Fruit fly (Drosophila melanogaster) whole organism, embryonic: ENCODE results near the gene Rbbp5.

ENCODE experiments used
- BEAF-32 ChIP-seq: fragments of 200-800 bp; sonication (Bioruptor generic); optimal IDR thresholded peaks from 3 replicates; lab custom pipeline; 2017; ENCODE audit warnings: missing biosample characterization, missing genetic modification characterization, mild to moderate bottlenecking, moderate library complexity, missing genetic modification reagents
- Bdp1 ChIP-seq: fragments of 200-800 bp; sonication (Bioruptor generic); optimal IDR thresholded peaks from 3 replicates; lab custom pipeline; 2016; ENCODE audit warnings: missing biosample characterization, missing genetic modification characterization
- CG11247 ChIP-seq: fragments of 200-800 bp; sonication (Bioruptor generic); IDR thresholded peaks from 2 replicates; pipeline ENCODE4 v1.3.6; 2022; ENCODE audit warnings: missing biosample characterization, missing genetic modification characterization
- CG13296 ChIP-seq: fragments of 200-800 bp; sonication (Bioruptor generic); optimal IDR thresholded peaks from 3 replicates; lab custom pipeline; 2018; ENCODE audit warnings: missing biosample characterization, mild to moderate bottlenecking, missing genetic modification characterization
- CG13624 ChIP-seq: fragments of 200-800 bp; sonication (Bioruptor generic); optimal IDR thresholded peaks from 2 replicates; lab custom pipeline; 2016; ENCODE audit warnings: missing biosample characterization, missing genetic modification characterization
- CG14667 ChIP-seq: fragments of 200-800 bp; sonication (Bioruptor generic); IDR thresholded peaks from 2 replicates; pipeline ENCODE4 v1.3.6; 2022; ENCODE audit warnings: missing biosample characterization, missing genetic modification characterization
- CG15269 ChIP-seq: fragments of 200-800 bp; sonication (Bioruptor generic); optimal IDR thresholded peaks from 2 replicates; lab custom pipeline; 2018; ENCODE audit warnings: missing biosample characterization, mild to moderate bottlenecking, missing genetic modification characterization, moderate library complexity
- CG15601 ChIP-seq: fragments of 200-800 bp; sonication (Bioruptor generic); optimal IDR thresholded peaks from 3 replicates; lab custom pipeline; 2019; ENCODE audit warnings: missing biosample characterization, mild to moderate bottlenecking, missing genetic modification characterization, moderate library complexity
- CG17361 ChIP-seq: fragments of 200-800 bp; sonication (Bioruptor generic); IDR thresholded peaks from 3 replicates; pipeline ENCODE4 v1.3.6; 2022; ENCODE audit warnings: missing biosample characterization, missing genetic modification characterization
- CG17829 ChIP-seq: fragments of 200-800 bp; optimal IDR thresholded peaks from 2 replicates; lab custom pipeline; 2019; ENCODE audit warnings: missing biosample characterization, mild to moderate bottlenecking, missing genetic modification characterization, moderate library complexity
- CG18619 ChIP-seq: fragments of 200-800 bp; sonication (Bioruptor generic); optimal IDR thresholded peaks from 3 replicates; lab custom pipeline; 2017; ENCODE audit warnings: missing biosample characterization, mild to moderate bottlenecking, missing genetic modification characterization
- CG31224 ChIP-seq: fragments of 200-800 bp; sonication (Bioruptor generic); IDR thresholded peaks from 2 replicates; pipeline ENCODE4 v1.3.6; 2022; ENCODE audit warnings: missing biosample characterization, missing genetic modification characterization
- CG3407 ChIP-seq: fragments of 200-800 bp; sonication (Bioruptor generic); optimal IDR thresholded peaks from 2 replicates; lab custom pipeline; 2018; ENCODE audit warnings: missing biosample characterization, mild to moderate bottlenecking, missing genetic modification characterization
- CG34422 ChIP-seq: fragments of 200-800 bp; sonication (Bioruptor generic); IDR thresholded peaks from 3 replicates; pipeline ENCODE4 v1.3.6; 2022; ENCODE audit warnings: missing biosample characterization, missing genetic modification characterization
- CG4854 ChIP-seq: fragments of 200-800 bp; sonication (Bioruptor generic); optimal IDR thresholded peaks from 2 replicates; lab custom pipeline; 2016; ENCODE audit warnings: missing biosample characterization, missing genetic modification characterization, inconsistent platforms
- CG5180 ChIP-seq: fragments of 200-800 bp; sonication (Bioruptor generic); optimal IDR thresholded peaks from 3 replicates; lab custom pipeline; 2017; ENCODE audit warnings: missing biosample characterization, missing genetic modification characterization, mild to moderate bottlenecking, moderate library complexity, missing genetic modification reagents
- CG7271 ChIP-seq: fragments of 200-800 bp; sonication (Bioruptor generic); optimal IDR thresholded peaks from 2 replicates; lab custom pipeline; 2018; ENCODE audit warnings: missing biosample characterization, mild to moderate bottlenecking, missing genetic modification characterization, moderate library complexity
- CG7963 ChIP-seq: fragments of 200-800 bp; sonication (Bioruptor generic); IDR thresholded peaks from 3 replicates; pipeline ENCODE4 v1.3.6; 2022; ENCODE audit warnings: missing biosample characterization, missing genetic modification characterization; ENCODE audit not compliant: partially characterized antibody
- CG7987 ChIP-seq: fragments of 200-800 bp; sonication (Bioruptor generic); optimal IDR thresholded peaks from 2 replicates; lab custom pipeline; 2018; ENCODE audit warnings: missing biosample characterization, mild to moderate bottlenecking, missing genetic modification characterization, moderate library complexity
- CG8944 ChIP-seq: fragments of 200-800 bp; sonication (Bioruptor generic); optimal IDR thresholded peaks from 3 replicates; lab custom pipeline; 2016; ENCODE audit warnings: missing biosample characterization, missing genetic modification characterization
- CG9817 ChIP-seq: fragments of 200-800 bp; sonication (Bioruptor generic); optimal IDR thresholded peaks from 2 replicates; lab custom pipeline; 2018; ENCODE audit warnings: missing biosample characterization, mild to moderate bottlenecking, missing genetic modification characterization, moderate library complexity
- CrebB ChIP-seq: fragments of 200-800 bp; sonication (Bioruptor generic); optimal IDR thresholded peaks from 3 replicates; lab custom pipeline; 2018; ENCODE audit warnings: missing biosample characterization, mild to moderate bottlenecking, missing genetic modification characterization
- MBD-R2 ChIP-seq: fragments of 200-800 bp; sonication (Bioruptor generic); IDR thresholded peaks from 2 replicates; pipeline ENCODE4 v1.3.6; 2022; ENCODE audit warnings: missing biosample characterization, missing genetic modification characterization
- Mes4 ChIP-seq: fragments of 200-800 bp; sonication (Bioruptor generic); optimal IDR thresholded peaks from 2 replicates; lab custom pipeline; 2016; ENCODE audit warnings: missing biosample characterization, missing genetic modification characterization
- Myb ChIP-seq: fragments of 200-800 bp; sonication (Bioruptor generic); optimal IDR thresholded peaks from 2 replicates; lab custom pipeline; 2016; ENCODE audit warnings: missing biosample characterization, missing genetic modification characterization
- Pdp1 ChIP-seq, 2 experiments: fragments of 200-800 bp; sonication (Bioruptor generic); optimal IDR thresholded peaks; 3 replicates each; lab custom pipeline; 2016; ENCODE audit warnings: missing biosample characterization in 2 of 2, missing genetic modification characterization in 2 of 2, mild to moderate bottlenecking in 1 of 2, moderate library complexity in 1 of 2
- Ravus ChIP-seq: fragments of 200-800 bp; sonication (Bioruptor generic); IDR thresholded peaks from 2 replicates; pipeline ENCODE4 v1.3.6; 2022; ENCODE audit warnings: missing biosample characterization, missing genetic modification characterization
- Spps ChIP-seq: fragments of 200-800 bp; sonication (Bioruptor generic); optimal IDR thresholded peaks from 2 replicates; lab custom pipeline; 2018; ENCODE audit warnings: missing biosample characterization, mild to moderate bottlenecking, missing genetic modification characterization
- Xrp1 ChIP-seq: fragments of 200-800 bp; sonication (Bioruptor generic); IDR thresholded peaks from 2 replicates; pipeline ENCODE4 v1.3.6; 2022; ENCODE audit warnings: missing biosample characterization, missing genetic modification characterization
- ap ChIP-seq: fragments of 200-800 bp; sonication (Bioruptor generic); IDR thresholded peaks from 2 replicates; pipeline ENCODE4 v1.3.6; 2022; ENCODE audit warnings: missing biosample characterization, missing genetic modification characterization
- ase ChIP-seq: fragments of 200-800 bp; sonication (Bioruptor generic); IDR thresholded peaks from 3 replicates; pipeline ENCODE4 v1.3.6; 2022; ENCODE audit warnings: missing biosample characterization, missing genetic modification characterization
- bcd ChIP-seq: fragments of 200-800 bp; sonication (Bioruptor generic); optimal IDR thresholded peaks from 2 replicates; lab custom pipeline; 2017; ENCODE audit warnings: missing biosample characterization, mild to moderate bottlenecking, missing genetic modification characterization
- cato ChIP-seq: fragments of 200-800 bp; sonication (Bioruptor generic); optimal IDR thresholded peaks from 2 replicates; lab custom pipeline; 2016; ENCODE audit warnings: missing biosample characterization, missing genetic modification characterization, borderline replicate concordance
- chinmo ChIP-seq: fragments of 200-800 bp; sonication (Bioruptor generic); IDR thresholded peaks from 4 replicates; pipeline ENCODE4 v1.3.6; 2022; ENCODE audit warnings: missing biosample characterization, missing genetic modification characterization; ENCODE audit not compliant: partially characterized antibody
- corto ChIP-seq: fragments of 200-800 bp; sonication (Bioruptor generic); optimal IDR thresholded peaks from 2 replicates; lab custom pipeline; 2016; ENCODE audit warnings: missing biosample characterization, mild to moderate bottlenecking, missing genetic modification characterization, moderate library complexity
- dati ChIP-seq: fragments of 200-800 bp; sonication (Bioruptor generic); IDR thresholded peaks from 2 replicates; pipeline ENCODE4 v1.3.6; 2022; ENCODE audit warnings: missing biosample characterization, missing genetic modification characterization
- dimm ChIP-seq: fragments of 200-800 bp; sonication (Bioruptor generic); IDR thresholded peaks from 2 replicates; pipeline ENCODE4 v1.3.6; 2022; ENCODE audit warnings: missing biosample characterization, missing genetic modification characterization
- ewg ChIP-seq: fragments of 200-800 bp; sonication (Bioruptor generic); optimal IDR thresholded peaks from 3 replicates; lab custom pipeline; 2017; ENCODE audit warnings: mild to moderate bottlenecking, missing biosample characterization, missing genetic modification reagents, missing genetic modification characterization
- h ChIP-seq: fragments of >200 bp; optimal IDR thresholded peaks from 2 replicates; lab custom pipeline; 2017
- nau ChIP-seq: fragments of 200-800 bp; sonication (Bioruptor generic); optimal IDR thresholded peaks from 3 replicates; lab custom pipeline; 2017; ENCODE audit warnings: missing biosample characterization, mild to moderate bottlenecking, missing genetic modification characterization, missing genetic modification reagents
- pros ChIP-seq: fragments of 200-800 bp; sonication (Bioruptor generic); optimal IDR thresholded peaks from 3 replicates; lab custom pipeline; 2019; ENCODE audit warnings: missing biosample characterization, mild to moderate bottlenecking, missing genetic modification characterization, moderate library complexity
- pum ChIP-seq: fragments of 200-800 bp; sonication (Bioruptor generic); optimal IDR thresholded peaks from 2 replicates; lab custom pipeline; 2016; ENCODE audit warnings: missing biosample characterization, missing genetic modification characterization
- pzg ChIP-seq: fragments of 200-800 bp; sonication (Bioruptor generic); optimal IDR thresholded peaks from 3 replicates; lab custom pipeline; 2018; ENCODE audit warnings: missing biosample characterization, mild to moderate bottlenecking, missing genetic modification characterization, moderate library complexity
- ranshi ChIP-seq: fragments of 200-800 bp; sonication (Bioruptor generic); IDR thresholded peaks from 2 replicates; pipeline ENCODE4 v1.3.6; 2022; ENCODE audit warnings: missing biosample characterization, missing genetic modification characterization
- scrt ChIP-seq: fragments of 200-800 bp; sonication (Bioruptor generic); optimal IDR thresholded peaks from 2 replicates; lab custom pipeline; 2018; ENCODE audit warnings: missing biosample characterization, mild to moderate bottlenecking, missing genetic modification characterization, moderate library complexity
- shn ChIP-seq: fragments of 200-800 bp; sonication (Bioruptor generic); optimal IDR thresholded peaks from 3 replicates; lab custom pipeline; 2016; ENCODE audit warnings: missing biosample characterization, missing genetic modification characterization
- tup ChIP-seq: fragments of 200-800 bp; sonication (Bioruptor generic); optimal IDR thresholded peaks from 2 replicates; lab custom pipeline; 2016; ENCODE audit warnings: missing biosample characterization, mild to moderate bottlenecking, missing genetic modification characterization, moderate library complexity
- zen2 ChIP-seq: fragments of 200-800 bp; sonication (Bioruptor generic); IDR thresholded peaks from 3 replicates; pipeline ENCODE4 v1.3.6; 2022; ENCODE audit warnings: missing biosample characterization, missing genetic modification characterization; ENCODE audit not compliant: partially characterized antibody

Rbbp5 gene

dm6 chr3L:20309758-20310733 lies 37.7 kb downstream of the Rbbp5 start (continued):
- no peak for TF ChIP-seq CG15601 (tag; lab: Kevin White, UChicago)
- peak; percentile 60 for TF ChIP-seq pum
- TF ChIP-seq CG5180 (GFP tag; lab: Kevin White, UChicago), result no peak
- 0 out of 3 replicates have a peak, but pooled peaks have one; percentile 33 for TF ChIP-seq CG17361
- peak; percentile 100 for TF ChIP-seq Myb (GFP tag; lab: Kevin White, UChicago)
- TF ChIP-seq Spps (tag; lab: Kevin White, UChicago), result no peak
- no peak for TF ChIP-seq scrt (GFP tag; lab: Kevin White, UChicago)
- no peak for TF ChIP-seq Mes4 (GFP tag; lab: Kevin White, UChicago)
- peak; percentile 45 for TF ChIP-seq bcd (GFP tag; lab: Kevin White, UChicago)
- no peak for TF ChIP-seq CG14667 (GFP tag; lab: Robert Waterston, UW)
- TF ChIP-seq Ravus, result no peak
- peak; percentile 37 for TF ChIP-seq ewg
- no peak for TF ChIP-seq CG18619 (GFP tag; lab: Kevin White, UChicago)
- no peak for TF ChIP-seq pros (GFP tag; lab: Kevin White, UChicago)
- TF ChIP-seq nau, result no peak
- TF ChIP-seq CG8944 (GFP tag; lab: Kevin White, UChicago), result peak; percentile 58
- no peak for TF ChIP-seq CG3407 (GFP tag; lab: Kevin White, UChicago)
- peak; percentile 53; the same call in 1 of the 2 replicates for TF ChIP-seq Xrp1
- peak; percentile 95 for TF ChIP-seq pzg (GFP tag; lab: Kevin White, UChicago)
- TF ChIP-seq CG4854 (GFP tag; lab: Kevin White, UChicago), result peak; percentile 38
- TF ChIP-seq CG17829 (tag; lab: Kevin White, UChicago), result peak; percentile 71
- TF ChIP-seq ap (GFP tag; lab: Robert Waterston, UW), result no peak
- TF ChIP-seq CG34422 (GFP tag; lab: Robert Waterston, UW), result no peak
- TF ChIP-seq ranshi (GFP tag; lab: Robert Waterston, UW), result no peak
- no peak for TF ChIP-seq ase (GFP tag; lab: Robert Waterston, UW)
- peak; percentile 2 for TF ChIP-seq CG7987 (GFP tag; lab: Kevin White, UChicago)
- no peak for TF ChIP-seq h (lab: Kevin White, UChicago)
- TF ChIP-seq CG13624 (GFP tag; lab: Kevin White, UChicago), result peak; percentile 80
- TF ChIP-seq dati, result no peak
- TF ChIP-seq BEAF-32, result peak; percentile 93
- TF ChIP-seq CrebB (tag; lab: Kevin White, UChicago), result no peak
- TF ChIP-seq cato (GFP tag; lab: Kevin White, UChicago), result no peak
- TF ChIP-seq CG31224 (GFP tag; lab: Robert Waterston, UW), result no peak
- peak; percentile 75 for TF ChIP-seq MBD-R2 (GFP tag; lab: Robert Waterston, UW)
- TF ChIP-seq chinmo, result no peak
- TF ChIP-seq Pdp1 (GFP tag; optimal IDR thresholded peaks at IDR 0.05; lab: Kevin White, UChicago), result peak; percentile 53 to 55
- TF ChIP-seq CG7271 (tag; lab: Kevin White, UChicago), result no peak
- TF ChIP-seq CG13296 (GFP tag; lab: Kevin White, UChicago), result no peak
- TF ChIP-seq Bdp1 (GFP tag; lab: Kevin White, UChicago), result peak; percentile 0
- no peak for TF ChIP-seq tup
- TF ChIP-seq CG9817 (tag; lab: Kevin White, UChicago), result no peak
- TF ChIP-seq CG11247 (GFP tag; lab: Robert Waterston, UW), result peak; percentile 57
- peak; percentile 43 for TF ChIP-seq shn (GFP tag; lab: Kevin White, UChicago)
- peak; percentile 83 for TF ChIP-seq CG7963 (GFP tag; lab: Robert Waterston, UW)
- no peak for TF ChIP-seq corto (GFP tag; lab: Kevin White, UChicago)
- no peak for TF ChIP-seq dimm (GFP tag; lab: Robert Waterston, UW)
- TF ChIP-seq CG15269 (tag; lab: Kevin White, UChicago), result no peak
- TF ChIP-seq zen2, result no peak; the same call in 2 of the 3 replicates
